Fruit fly (Drosophila melanogaster) whole organism, embryonic: ENCODE results near the gene CG1840.

Experiments used
- B-H1 ChIP-seq: fragments of 200-800 bp; sonication (Bioruptor generic); IDR thresholded peaks from 3 replicates; pipeline ENCODE4 v1.3.6; 2022; ENCODE audit warnings: missing biosample characterization, missing genetic modification characterization
- Blimp-1 ChIP-seq: fragments of 200-800 bp; sonication (Bioruptor generic); optimal IDR thresholded peaks from 3 replicates; lab custom pipeline; 2018; ENCODE audit warnings: missing biosample characterization, missing genetic modification characterization, mild to moderate bottlenecking, moderate library complexity, missing genetic modification reagents
- Bteb2 ChIP-seq: fragments of 200-800 bp; sonication (Bioruptor generic); optimal IDR thresholded peaks from 2 replicates; lab custom pipeline; 2016; ENCODE audit warnings: missing biosample characterization, missing genetic modification characterization
- CG10209 ChIP-seq: fragments of 200-800 bp; sonication (Bioruptor generic); optimal IDR thresholded peaks from 3 replicates; lab custom pipeline; 2017; ENCODE audit warnings: missing biosample characterization, mild to moderate bottlenecking, missing genetic modification characterization, missing genetic modification reagents
- CG1024 ChIP-seq: fragments of 200-800 bp; sonication (Bioruptor generic); IDR thresholded peaks from 2 replicates; pipeline ENCODE4 v1.3.6; 2022; ENCODE audit warnings: missing biosample characterization, missing genetic modification characterization
- CG10321 ChIP-seq: fragments of 200-800 bp; sonication (Bioruptor generic); IDR thresholded peaks from 2 replicates; pipeline ENCODE4 v1.3.6; 2022; ENCODE audit warnings: missing biosample characterization, missing genetic modification characterization
- CG10959 ChIP-seq: fragments of 200-800 bp; sonication (Bioruptor generic); IDR thresholded peaks from 2 replicates; pipeline ENCODE4 v1.3.6; 2022; ENCODE audit warnings: missing biosample characterization, missing genetic modification characterization
- CG11085 ChIP-seq: fragments of 200-800 bp; sonication (Bioruptor generic); IDR thresholded peaks from 2 replicates; pipeline ENCODE4 v1.3.6; 2022; ENCODE audit warnings: missing biosample characterization, missing genetic modification characterization
- CG11456 ChIP-seq: fragments of 200-800 bp; sonication (Bioruptor generic); IDR thresholded peaks from 3 replicates; pipeline ENCODE4 v1.3.6; 2022; ENCODE audit warnings: missing biosample characterization, missing genetic modification characterization
- CG14667 ChIP-seq: fragments of 200-800 bp; sonication (Bioruptor generic); IDR thresholded peaks from 2 replicates; pipeline ENCODE4 v1.3.6; 2022; ENCODE audit warnings: missing biosample characterization, missing genetic modification characterization
- CG17186 ChIP-seq: fragments of 200-800 bp; sonication (Bioruptor generic); optimal IDR thresholded peaks from 3 replicates; lab custom pipeline; 2017; ENCODE audit warnings: missing biosample characterization, missing genetic modification reagents, missing genetic modification characterization
- CG17361 ChIP-seq: fragments of 200-800 bp; sonication (Bioruptor generic); IDR thresholded peaks from 3 replicates; pipeline ENCODE4 v1.3.6; 2022; ENCODE audit warnings: missing biosample characterization, missing genetic modification characterization
- CG18476 ChIP-seq: fragments of 200-800 bp; sonication (Bioruptor generic); optimal IDR thresholded peaks from 2 replicates; lab custom pipeline; 2016; ENCODE audit warnings: missing biosample characterization, mild to moderate bottlenecking, missing genetic modification characterization
- CG18619 ChIP-seq: fragments of 200-800 bp; sonication (Bioruptor generic); optimal IDR thresholded peaks from 3 replicates; lab custom pipeline; 2017; ENCODE audit warnings: missing biosample characterization, mild to moderate bottlenecking, missing genetic modification characterization
- CG2199 ChIP-seq: fragments of 200-800 bp; sonication (Bioruptor generic); IDR thresholded peaks from 3 replicates; pipeline ENCODE4 v1.3.6; 2022; ENCODE audit warnings: missing biosample characterization, missing genetic modification characterization
- CG31441 ChIP-seq: fragments of 200-800 bp; sonication (Bioruptor generic); IDR thresholded peaks from 2 replicates; pipeline ENCODE4 v1.3.6; 2022; ENCODE audit warnings: missing biosample characterization, missing genetic modification characterization
- CG32532 ChIP-seq: fragments of 200-800 bp; sonication (Bioruptor generic); IDR thresholded peaks from 2 replicates; pipeline ENCODE4 v1.3.6; 2022; ENCODE audit warnings: missing biosample characterization, missing genetic modification characterization
- CG34376 ChIP-seq: fragments of 200-800 bp; sonication (Bioruptor generic); optimal IDR thresholded peaks from 2 replicates; lab custom pipeline; 2018; ENCODE audit warnings: missing biosample characterization, mild to moderate bottlenecking, missing genetic modification characterization
- CG42726 ChIP-seq: fragments of 200-800 bp; sonication (Bioruptor generic); IDR thresholded peaks from 2 replicates; pipeline ENCODE4 v1.3.6; 2022; ENCODE audit warnings: missing biosample characterization, missing genetic modification characterization; ENCODE audit not compliant: partially characterized antibody
- CG4854 ChIP-seq: fragments of 200-800 bp; sonication (Bioruptor generic); optimal IDR thresholded peaks from 2 replicates; lab custom pipeline; 2016; ENCODE audit warnings: missing biosample characterization, missing genetic modification characterization, inconsistent platforms
- CG5245 ChIP-seq: fragments of 200-800 bp; sonication (Bioruptor generic); optimal IDR thresholded peaks from 3 replicates; lab custom pipeline; 2016; ENCODE audit warnings: missing biosample characterization, missing genetic modification characterization
- CG8478 ChIP-seq: fragments of >200 bp; optimal IDR thresholded peaks from 2 replicates; lab custom pipeline; 2018
- CG8924 ChIP-seq: fragments of 200-800 bp; optimal IDR thresholded peaks from 3 replicates; lab custom pipeline; 2019; ENCODE audit warnings: missing biosample characterization, mild to moderate bottlenecking, missing genetic modification characterization, moderate library complexity
- CG9797 ChIP-seq: fragments of 200-800 bp; sonication (Bioruptor generic); optimal IDR thresholded peaks from 3 replicates; lab custom pipeline; 2018; ENCODE audit warnings: missing biosample characterization, mild to moderate bottlenecking, missing genetic modification characterization
- D ChIP-seq, 2 experiments: fragments of 200-800 bp in 1 of 2; fragments of >200 bp in 1 of 2; sonication (Bioruptor generic) in 1 of 2; optimal IDR thresholded peaks; 2 replicates in 1 of 2; 3 replicates in 1 of 2; lab custom pipeline; 2017; ENCODE audit warnings: mild to moderate bottlenecking in 1 of 2, missing biosample characterization in 1 of 2, missing genetic modification characterization in 1 of 2, missing genetic modification reagents in 1 of 2
- HHEX ChIP-seq: fragments of 200-800 bp; sonication (Bioruptor generic); optimal IDR thresholded peaks from 3 replicates; lab custom pipeline; 2017; ENCODE audit warnings: missing biosample characterization, mild to moderate bottlenecking, missing genetic modification characterization, missing genetic modification reagents
- Lhr ChIP-seq: fragments of 200-800 bp; sonication (Bioruptor generic); optimal IDR thresholded peaks from 3 replicates; lab custom pipeline; 2017; ENCODE audit warnings: mild to moderate bottlenecking, missing biosample characterization, missing genetic modification reagents, missing genetic modification characterization
- Lim3 ChIP-seq: fragments of 200-800 bp; sonication (Bioruptor generic); IDR thresholded peaks from 2 replicates; pipeline ENCODE4 v1.3.6; 2022; ENCODE audit warnings: missing biosample characterization, missing genetic modification characterization
- Max ChIP-seq: fragments of 200-800 bp; sonication (Bioruptor generic); optimal IDR thresholded peaks from 2 replicates; lab custom pipeline; 2016; ENCODE audit warnings: missing biosample characterization, mild to moderate bottlenecking, missing genetic modification characterization
- Myb ChIP-seq: fragments of 200-800 bp; sonication (Bioruptor generic); optimal IDR thresholded peaks from 2 replicates; lab custom pipeline; 2016; ENCODE audit warnings: missing biosample characterization, missing genetic modification characterization
- PHDP ChIP-seq: fragments of 200-800 bp; sonication (Bioruptor generic); optimal IDR thresholded peaks from 3 replicates; lab custom pipeline; 2018; ENCODE audit warnings: missing biosample characterization, mild to moderate bottlenecking, missing genetic modification characterization, moderate library complexity
- Rx ChIP-seq: fragments of 200-800 bp; sonication (Bioruptor generic); IDR thresholded peaks from 2 replicates; pipeline ENCODE4 v1.3.6; 2022; ENCODE audit warnings: missing biosample characterization, missing genetic modification characterization
- Sry-β ChIP-seq: fragments of 200-800 bp; sonication (Bioruptor generic); optimal IDR thresholded peaks from 2 replicates; lab custom pipeline; 2018; ENCODE audit warnings: missing biosample characterization, mild to moderate bottlenecking, missing genetic modification characterization, moderate library complexity
- Vsx1 ChIP-seq: fragments of 200-800 bp; sonication (Bioruptor generic); optimal IDR thresholded peaks from 2 replicates; lab custom pipeline; 2017; ENCODE audit warnings: missing biosample characterization, mild to moderate bottlenecking, missing genetic modification characterization, missing genetic modification reagents
- ap ChIP-seq: fragments of 200-800 bp; sonication (Bioruptor generic); IDR thresholded peaks from 2 replicates; pipeline ENCODE4 v1.3.6; 2022; ENCODE audit warnings: missing biosample characterization, missing genetic modification characterization
- bab2 ChIP-seq: fragments of 200-800 bp; sonication (Bioruptor generic); optimal IDR thresholded peaks from 2 replicates; lab custom pipeline; 2016; ENCODE audit warnings: missing biosample characterization, missing genetic modification characterization
- cas ChIP-seq: fragments of 200-800 bp; sonication (Bioruptor generic); IDR thresholded peaks from 2 replicates; pipeline ENCODE4 v1.3.6; 2022; ENCODE audit warnings: missing biosample characterization, missing genetic modification characterization
- caup ChIP-seq: fragments of 200-800 bp; sonication (Bioruptor generic); optimal IDR thresholded peaks from 3 replicates; lab custom pipeline; 2017; ENCODE audit warnings: missing biosample characterization, mild to moderate bottlenecking, missing genetic modification characterization, moderate library complexity; ENCODE audit not compliant: severe bottlenecking
- cwo ChIP-seq: fragments of 200-800 bp; sonication (Bioruptor generic); optimal IDR thresholded peaks from 3 replicates; lab custom pipeline; 2017; ENCODE audit warnings: missing biosample characterization, missing genetic modification characterization, mild to moderate bottlenecking, moderate library complexity, missing genetic modification reagents
- fru ChIP-seq: fragments of >200 bp; optimal IDR thresholded peaks from 2 replicates; lab custom pipeline; 2017
- fu2 ChIP-seq: fragments of 200-800 bp; sonication (Bioruptor generic); optimal IDR thresholded peaks from 2 replicates; lab custom pipeline; 2016; ENCODE audit warnings: missing biosample characterization, missing genetic modification characterization
- hth ChIP-seq: fragments of >200 bp; optimal IDR thresholded peaks from 2 replicates; lab custom pipeline; 2017; ENCODE audit warnings: inconsistent platforms
- kni ChIP-seq: fragments of 200-800 bp; sonication (Bioruptor generic); optimal IDR thresholded peaks from 3 replicates; lab custom pipeline; 2017; ENCODE audit warnings: mild to moderate bottlenecking, missing biosample characterization, missing genetic modification reagents, missing genetic modification characterization
- nerfin-1 ChIP-seq: fragments of 200-800 bp; sonication (Bioruptor generic); optimal IDR thresholded peaks from 3 replicates; lab custom pipeline; 2019; ENCODE audit warnings: missing biosample characterization, mild to moderate bottlenecking, missing genetic modification characterization, moderate library complexity
- pum ChIP-seq: fragments of 200-800 bp; sonication (Bioruptor generic); optimal IDR thresholded peaks from 2 replicates; lab custom pipeline; 2016; ENCODE audit warnings: missing biosample characterization, missing genetic modification characterization
- seq ChIP-seq: fragments of 200-800 bp; sonication (Bioruptor generic); IDR thresholded peaks from 2 replicates; pipeline ENCODE4 v1.3.6; 2022; ENCODE audit warnings: missing biosample characterization, missing genetic modification characterization
- sisA ChIP-seq: fragments of 200-800 bp; sonication (Bioruptor generic); IDR thresholded peaks from 2 replicates; pipeline ENCODE4 v1.3.6; 2022; ENCODE audit warnings: missing biosample characterization, missing genetic modification characterization
- slou ChIP-seq: fragments of 200-800 bp; sonication (Bioruptor generic); optimal IDR thresholded peaks from 3 replicates; lab custom pipeline; 2016; ENCODE audit warnings: missing biosample characterization, missing genetic modification characterization
- stwl ChIP-seq: fragments of 200-800 bp; sonication (Bioruptor generic); optimal IDR thresholded peaks from 3 replicates; lab custom pipeline; 2018; ENCODE audit warnings: missing biosample characterization, mild to moderate bottlenecking, missing genetic modification characterization, moderate library complexity
- unpg ChIP-seq: fragments of 200-800 bp; sonication (Bioruptor generic); optimal IDR thresholded peaks from 3 replicates; lab custom pipeline; 2018; ENCODE audit warnings: missing biosample characterization, mild to moderate bottlenecking, missing genetic modification characterization, moderate library complexity
- usp ChIP-seq: fragments of >200 bp; optimal IDR thresholded peaks from 2 replicates; lab custom pipeline; 2017; ENCODE audit warnings: missing biosample characterization, missing genetic modification characterization
- vvl ChIP-seq: fragments of 200-800 bp; sonication (Bioruptor generic); IDR thresholded peaks from 2 replicates; pipeline ENCODE4 v1.3.6; 2022; ENCODE audit warnings: missing biosample characterization, missing genetic modification characterization
- wek ChIP-seq: fragments of 200-800 bp; sonication (Bioruptor generic); optimal IDR thresholded peaks from 3 replicates; lab custom pipeline; 2018; ENCODE audit warnings: missing biosample characterization, mild to moderate bottlenecking, missing genetic modification characterization, moderate library complexity

The CG1840 gene

DNA sequence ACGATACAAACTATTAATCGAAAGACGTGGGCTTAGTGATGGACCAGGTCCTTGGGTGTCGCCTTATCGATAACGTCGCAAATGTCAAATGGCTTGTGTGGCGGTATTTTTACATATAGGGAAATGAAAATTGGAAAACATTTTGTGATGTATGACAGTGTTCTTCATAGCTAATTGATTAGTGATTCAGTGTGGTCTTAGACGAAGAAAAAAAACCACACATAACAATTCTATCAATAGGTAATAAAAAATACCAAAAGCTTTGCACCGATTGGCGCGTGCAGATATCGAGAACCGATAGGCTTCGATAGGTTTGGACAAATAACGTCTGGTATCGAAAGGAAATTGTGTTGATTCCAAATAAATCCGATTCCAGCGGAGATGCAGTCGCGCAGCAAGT is 19.3 kb upstream of the CG1840 start, which contains the start of the genes Nrd1 and CG1847 (continued):
- TF ChIP-seq bab2 (GFP tag; lab: Kevin White, UChicago) (no peak), CG34376 (GFP tag; lab: Kevin White, UChicago) (no peak), CG10321 (GFP tag; lab: Robert Waterston, UW) (no peak), Vsx1 (GFP tag; lab: Kevin White, UChicago) (no peak), pum (GFP tag; lab: Kevin White, UChicago) (no peak), cas (GFP tag; lab: Robert Waterston, UW) (no peak), Lim3 (GFP tag; lab: Robert Waterston, UW) (no peak), CG8478 (no peak), HHEX (GFP tag; lab: Kevin White, UChicago) (no peak), CG31441 (GFP tag; lab: Robert Waterston, UW) (no peak), unpg (no peak), slou (GFP tag; lab: Kevin White, UChicago) (no peak), CG1024 (GFP tag; lab: Robert Waterston, UW) (no peak), caup (GFP tag; lab: Kevin White, UChicago) (no peak), Max (GFP tag; lab: Kevin White, UChicago) (no peak), sisA (GFP tag; lab: Robert Waterston, UW) (no peak), CG10209 (no peak), CG14667 (GFP tag; lab: Robert Waterston, UW) (no peak), Rx (GFP tag; lab: Robert Waterston, UW) (no peak), B-H1 (GFP tag; lab: Robert Waterston, UW) (no peak), CG9797 (GFP tag; lab: Kevin White, UChicago) (peak; percentile 29), PHDP (no peak), CG11085 (GFP tag; lab: Robert Waterston, UW) (no peak), CG18476 (no peak), CG18619 (GFP tag; lab: Kevin White, UChicago) (no peak), CG32532 (GFP tag; lab: Robert Waterston, UW) (no peak), seq (GFP tag; lab: Robert Waterston, UW) (no peak), cwo (GFP tag; lab: Kevin White, UChicago) (no peak), CG10959 (no peak), Blimp-1 (GFP tag; lab: Kevin White, UChicago) (no peak), CG42726 (GFP tag; lab: Robert Waterston, UW) (no peak), kni (GFP tag; lab: Kevin White, UChicago) (no peak), Sry-β (GFP tag; lab: Kevin White, UChicago) (no peak), CG2199 (no peak), Myb (GFP tag; lab: Kevin White, UChicago) (peak; percentile 66), wek (GFP tag; lab: Kevin White, UChicago) (no peak), Bteb2 (GFP tag; lab: Kevin White, UChicago) (no peak), hth (lab: Kevin White, UChicago) (no peak), CG17361 (GFP tag; lab: Robert Waterston, UW) (no peak), usp (GFP tag; lab: Kevin White, UChicago) (no peak), CG17186 (GFP tag; lab: Kevin White, UChicago) (peak; percentile 48), ap (GFP tag; lab: Robert Waterston, UW) (no peak), CG5245 (GFP tag; lab: Kevin White, UChicago) (no peak), stwl (tag; lab: Kevin White, UChicago) (peak; percentile 75), CG8924 (tag; lab: Kevin White, UChicago) (no peak), fru (no peak), CG11456 (GFP tag; lab: Robert Waterston, UW) (no peak), Lhr (GFP tag; lab: Kevin White, UChicago) (no peak), nerfin-1 (tag; lab: Kevin White, UChicago) (no peak), vvl (no peak), D (optimal IDR thresholded peaks at IDR 0.05; lab: Kevin White, UChicago) (no peak), D (GFP tag; optimal IDR thresholded peaks at IDR 0.05; lab: Kevin White, UChicago) (no peak), CG4854 (GFP tag; lab: Kevin White, UChicago) (no peak), fu2 (GFP tag; lab: Kevin White, UChicago) (no peak)
